Fruit fly (Drosophila melanogaster): Measurements from ENCODE around the gene CG8188.

The CG8188 gene

dm6 chrX:17658207-17659118, 44.4 kb downstream of the CG8188 start (continued):
- TF ChIP-seq mirr (GFP tag; optimal IDR thresholded peaks at IDR 0.05) (no peak), CG4424 (GFP tag; optimal IDR thresholded peaks at IDR 0.05) (no peak), jing (GFP tag; optimal IDR thresholded peaks at IDR 0.05) (no peak), sd (tag; optimal IDR thresholded peaks at IDR 0.05) (no peak), luna (GFP tag; optimal IDR thresholded peaks at IDR 0.05) (no peak), nerfin-2 (GFP tag; IDR thresholded peaks at IDR 0.05; ENCODE audit: partially characterized antibody) (no peak), NFAT (GFP tag; IDR thresholded peaks at IDR 0.05) (no peak), lab (GFP tag; optimal IDR thresholded peaks at IDR 0.05) (peak; percentile 34), Doc3 (GFP tag; IDR thresholded peaks at IDR 0.05; ENCODE audit: partially characterized antibody) (no peak), kah (GFP tag; optimal IDR thresholded peaks at IDR 0.05) (no peak), CG31388 (GFP tag; optimal IDR thresholded peaks at IDR 0.05) (no peak), rib (GFP tag; IDR thresholded peaks at IDR 0.05) (no peak), Drgx (GFP tag; IDR thresholded peaks at IDR 0.05) (0 out of 2 replicates have a peak, but pooled peaks have one; percentile 19), BtbVII (GFP tag; optimal IDR thresholded peaks at IDR 0.05) (peak; percentile 31), abd-A (tag; optimal IDR thresholded peaks at IDR 0.05) (peak; percentile 36), CG16813 (GFP tag; IDR thresholded peaks at IDR 0.05; ENCODE audit: partially characterized antibody) (no peak), org-1 (GFP tag; optimal IDR thresholded peaks at IDR 0.05) (no peak), tgo (GFP tag; IDR thresholded peaks at IDR 0.05) (no peak), so (GFP tag; IDR thresholded peaks at IDR 0.05) (0 out of 3 replicates have a peak, but pooled peaks have one; percentile 32), CG2875 (GFP tag; optimal IDR thresholded peaks at IDR 0.05) (no peak), dmrt99B (tag; optimal IDR thresholded peaks at IDR 0.05) (no peak), sqz (GFP tag; optimal IDR thresholded peaks at IDR 0.05) (peak; percentile 4), Trl (optimal IDR thresholded peaks at IDR 0.05) (peak; percentile 86 to 94), Trl (GFP tag; optimal IDR thresholded peaks at IDR 0.05) (no peak), seq (GFP tag; IDR thresholded peaks at IDR 0.05) (peak; percentile 80), HHEX (GFP tag; optimal IDR thresholded peaks at IDR 0.05) (no peak), gsb (GFP tag; IDR thresholded peaks at IDR 0.05) (no peak), Hsf (GFP tag; optimal IDR thresholded peaks at IDR 0.05) (no peak), CG8290 (GFP tag; optimal IDR thresholded peaks at IDR 0.05) (no peak), CG8290 (tag; optimal IDR thresholded peaks at IDR 0.05) (peak in 1 of 2 experiments; percentile 49), crol (GFP tag; IDR thresholded peaks at IDR 0.05) (peak; percentile 92), nerfin-1 (tag; optimal IDR thresholded peaks at IDR 0.05) (no peak), CG11504 (tag; optimal IDR thresholded peaks at IDR 0.05) (no peak), CG2129 (GFP tag; IDR thresholded peaks at IDR 0.05; ENCODE audit: partially characterized antibody) (no peak), bsh (GFP tag; optimal IDR thresholded peaks at IDR 0.05) (peak in 1 of 2 experiments; percentile 3), mld (GFP tag; IDR thresholded peaks at IDR 0.05; ENCODE audit: partially characterized antibody) (no peak), Scr (GFP tag; IDR thresholded peaks at IDR 0.05; ENCODE audit: partially characterized antibody) (no peak), Ets97D (GFP tag; optimal IDR thresholded peaks at IDR 0.05) (no peak), CG15011 (GFP tag; optimal IDR thresholded peaks at IDR 0.05) (no peak), fd102C (GFP tag; optimal IDR thresholded peaks at IDR 0.05) (no peak), CG10267 (tag; optimal IDR thresholded peaks at IDR 0.05) (no peak), H2.0 (GFP tag; IDR thresholded peaks at IDR 0.05) (no peak), hbn (GFP tag; IDR thresholded peaks at IDR 0.05; ENCODE audit: partially characterized antibody) (no peak), CG15073 (GFP tag; optimal IDR thresholded peaks at IDR 0.05) (no peak), Abd-B (GFP tag; optimal IDR thresholded peaks at IDR 0.05) (no peak), jigr1 (GFP tag; IDR thresholded peaks at IDR 0.05) (no peak), bbx (GFP tag; IDR thresholded peaks at IDR 0.05; ENCODE audit: partially characterized antibody) (0 out of 2 replicates have a peak, but pooled peaks have one; percentile 25), vfl (GFP tag; optimal IDR thresholded peaks at IDR 0.05) (no peak), CkIIα-i1 (GFP tag; IDR thresholded peaks at IDR 0.05) (no peak)
